Worm (Caenorhabditis elegans) whole organism, young adult: Measurements from ENCODE around the gene T23E7.6.

Experiments
- B0019.2 ChIP-seq: fragments of 200-800 bp; sonication (Bioruptor generic); conservative IDR thresholded peaks from 2 replicates; pipeline ENCODE4 v1.3.6; 2022; ENCODE audit warnings: missing genetic modification reagents, missing genetic modification characterization, missing compliant biosample characterization
- B0035.1 ChIP-seq: sonication (generic microtip); optimal IDR thresholded peaks from 2 replicates; lab custom pipeline; 2016; ENCODE audit warnings: missing genetic modification characterization, mild to moderate bottlenecking, missing compliant biosample characterization, missing genotype, missing genetic modification reagents
- F22D6.2 ChIP-seq: sonication (generic microtip); optimal IDR thresholded peaks from 2 replicates; lab custom pipeline; 2016; ENCODE audit warnings: mild to moderate bottlenecking, missing genetic modification characterization, missing compliant biosample characterization
- F23B12.7 ChIP-seq: sonication (generic microtip); optimal IDR thresholded peaks from 2 replicates; lab custom pipeline; 2017; ENCODE audit warnings: missing genetic modification characterization, mild to moderate bottlenecking, missing compliant biosample characterization, antibody characterized with exemption, moderate library complexity; ENCODE audit not compliant: insufficient read depth
- F37B4.10 ChIP-seq: fragments of 200-800 bp; sonication (Bioruptor generic); IDR thresholded peaks from 2 replicates; pipeline ENCODE4 v1.3.6; 2022; ENCODE audit warnings: missing genetic modification characterization, missing compliant biosample characterization
- efl-1 ChIP-seq: fragments of 150-350 bp; optimal IDR thresholded peaks from 2 replicates; lab custom pipeline; 2014; ENCODE audit warnings: missing biosample characterization, missing genetic modification reagents, missing genetic modification characterization
- him-1 ChIP-seq: sonication (generic microtip); optimal IDR thresholded peaks from 2 replicates; lab custom pipeline; 2016; ENCODE audit warnings: missing genotype, missing genetic modification reagents, missing genetic modification characterization, missing compliant biosample characterization
- lsy-27 ChIP-seq: sonication (generic microtip); optimal IDR thresholded peaks from 2 replicates; lab custom pipeline; 2017; ENCODE audit warnings: missing genetic modification characterization, mild to moderate bottlenecking, missing compliant biosample characterization, antibody characterized with exemption, missing genotype, borderline replicate concordance; ENCODE audit not compliant: insufficient read depth
- nfya-1 ChIP-seq: sonication (generic microtip); optimal IDR thresholded peaks from 2 replicates; lab custom pipeline; 2017; ENCODE audit warnings: antibody characterized with exemption, missing compliant biosample characterization, missing genetic modification characterization, borderline replicate concordance; ENCODE audit not compliant: insufficient read depth
- nfyb-1 ChIP-seq: fragments of 200-800 bp; sonication (Bioruptor generic); IDR thresholded peaks from 2 replicates; pipeline ENCODE4 v1.3.6; 2022; ENCODE audit warnings: missing genetic modification reagents, missing genetic modification characterization, missing compliant biosample characterization
- pha-4 ChIP-seq: fragments of 150-350 bp; sonication (generic microtip); optimal IDR thresholded peaks from 2 replicates; lab custom pipeline; 2014; ENCODE audit warnings: missing biosample characterization, missing genetic modification reagents, missing genetic modification characterization
- sea-2 ChIP-seq: fragments of 200-800 bp; sonication (Bioruptor generic); IDR thresholded peaks from 2 replicates; pipeline ENCODE4 v1.3.6; 2022; ENCODE audit warnings: missing genetic modification characterization, missing compliant biosample characterization
- somi-1 ChIP-seq: fragments of 200-800 bp; sonication (Bioruptor generic); optimal IDR thresholded peaks from 2 replicates; lab custom pipeline; 2018; ENCODE audit warnings: mild to moderate bottlenecking, missing genetic modification characterization, missing compliant biosample characterization
- unc-62 ChIP-seq: fragments of 150-350 bp; optimal IDR thresholded peaks from 2 replicates; lab custom pipeline; 2014; ENCODE audit warnings: missing biosample characterization, missing genetic modification reagents, missing genetic modification characterization

DNA sequence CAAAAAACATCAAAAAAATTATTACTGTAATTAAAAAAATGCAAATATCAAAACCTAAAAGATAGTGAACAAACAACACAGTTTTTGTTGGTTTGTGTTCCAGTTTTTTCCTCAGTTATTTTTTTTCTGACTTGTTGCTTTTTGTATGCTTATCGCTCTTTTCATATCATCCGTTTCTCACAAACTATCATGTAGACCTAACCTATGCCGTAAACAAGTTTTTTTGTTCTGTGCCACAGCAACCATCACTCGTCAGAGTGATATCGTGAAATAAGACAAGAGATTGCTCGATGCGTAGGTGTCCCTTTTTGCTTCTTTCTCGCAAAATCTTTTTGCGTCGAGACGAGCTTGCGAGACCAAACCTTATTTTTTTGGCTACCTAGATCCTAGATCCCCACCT is 12.4 kb downstream of the T23E7.6 start:
- TF ChIP-seq unc-62, result no peak
- no peak for TF ChIP-seq nfya-1 (tag; lab: Kevin White, UChicago)
- no peak for TF ChIP-seq nfyb-1 (GFP tag; lab: Robert Waterston, UW)
- no peak for TF ChIP-seq sea-2 (GFP tag; lab: Robert Waterston, UW)
- no peak for TF ChIP-seq B0019.2 (GFP tag; lab: Robert Waterston, UW)
- no peak for TF ChIP-seq F37B4.10 (GFP tag; lab: Robert Waterston, UW)
- TF ChIP-seq somi-1 (GFP tag; lab: Kevin White, UChicago), result no peak
- TF ChIP-seq him-1 (tag; lab: Kevin White, UChicago), result no peak
- TF ChIP-seq B0035.1, result no peak
- no peak for TF ChIP-seq F23B12.7
- no peak for TF ChIP-seq efl-1 (GFP tag; lab: Kevin White, UChicago)
- TF ChIP-seq lsy-27 (tag; lab: Kevin White, UChicago), result no peak
- TF ChIP-seq pha-4 (tag; lab: Kevin White, UChicago), result no peak
- no peak for TF ChIP-seq F22D6.2 (tag; lab: Kevin White, UChicago)
